Worm (Caenorhabditis elegans): Measurements from ENCODE around the gene Y43B11AL.1.

- TF ChIP-seq dao-5 (tag; optimal IDR thresholded peaks at IDR 0.05), result peak; percentile 62
- no peak for TF ChIP-seq him-1 (tag; optimal IDR thresholded peaks at IDR 0.05)
- peak; percentile 3 for TF ChIP-seq W03F9.2 (tag; optimal IDR thresholded peaks at IDR 0.05)
These were observed 18.3 kb downstream of the Y43B11AL.1 start, which contains the start of gene Y43B11AR.3 for ce11 chrIV:7083382-7083784.
